Worm (Caenorhabditis elegans): ENCODE results near the gene T07A9.12.

DNA sequence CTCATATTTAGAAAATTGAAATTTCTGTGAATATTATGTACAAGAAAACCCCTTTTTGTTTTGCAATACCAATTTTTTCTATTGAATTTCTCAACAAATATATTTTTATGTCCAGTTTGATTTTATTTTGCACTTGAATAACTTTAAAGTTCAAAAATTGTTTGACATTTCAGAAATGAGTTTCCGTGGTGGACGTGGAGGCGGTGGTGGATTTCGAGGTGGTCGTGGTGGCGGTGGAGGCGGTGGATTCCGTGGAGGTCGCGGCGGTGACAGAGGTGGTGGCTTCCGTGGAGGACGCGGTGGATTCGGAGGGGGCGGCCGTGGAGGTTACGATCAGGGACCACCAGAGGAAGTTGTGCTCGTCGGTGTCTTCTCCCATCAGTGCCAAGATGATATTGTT is 15.3 kb downstream of the T07A9.12 start, which contains the start of gene garr-1:
- TF ChIP-seq mdl-1 (tag; optimal IDR thresholded peaks at IDR 0.05) = no peak
- TF ChIP-seq jun-1 (tag; optimal IDR thresholded peaks at IDR 0.05) = no peak
- no peak for TF ChIP-seq pax-3 (tag; optimal IDR thresholded peaks at IDR 0.05)
- no peak for TF ChIP-seq aly-2 (tag; optimal IDR thresholded peaks at IDR 0.05)
- no peak for TF ChIP-seq mef-2 (tag; optimal IDR thresholded peaks at IDR 0.05)
- no peak for TF ChIP-seq lin-39 (tag; optimal IDR thresholded peaks at IDR 0.05)

Data from whole organism, L1 larva.